Worm (Caenorhabditis elegans) whole organism, late embryonic: ENCODE results near the gene spcs-2.

Experiments used
- ceh-18 ChIP-seq: sonication (generic microtip); optimal IDR thresholded peaks from 2 replicates; lab custom pipeline; 2016; ENCODE audit warnings: missing genetic modification characterization, missing compliant biosample characterization
- ceh-19 ChIP-seq: fragments of 200-800 bp; sonication (Bioruptor generic); optimal IDR thresholded peaks from 2 replicates; lab custom pipeline; 2018; ENCODE audit warnings: mild to moderate bottlenecking, missing genetic modification characterization, missing compliant biosample characterization
- ceh-2 ChIP-seq: sonication (generic microtip); optimal IDR thresholded peaks from 2 replicates; lab custom pipeline; 2016; ENCODE audit warnings: missing genotype, missing genetic modification characterization, missing compliant biosample characterization
- ceh-31 ChIP-seq: sonication (generic microtip); optimal IDR thresholded peaks from 2 replicates; lab custom pipeline; 2016; ENCODE audit warnings: missing genetic modification characterization, missing compliant biosample characterization
- ceh-34 ChIP-seq: sonication (generic microtip); optimal IDR thresholded peaks from 2 replicates; lab custom pipeline; 2016; ENCODE audit warnings: mild to moderate bottlenecking, missing genetic modification characterization, missing compliant biosample characterization
- che-1 ChIP-seq: sonication (generic microtip); optimal IDR thresholded peaks from 2 replicates; lab custom pipeline; 2016; ENCODE audit warnings: mild to moderate bottlenecking, missing genetic modification characterization, missing compliant biosample characterization
- dve-1 ChIP-seq: sonication (generic microtip); optimal IDR thresholded peaks from 2 replicates; lab custom pipeline; 2017; ENCODE audit warnings: antibody characterized with exemption, mild to moderate bottlenecking, missing genetic modification characterization, missing compliant biosample characterization
- ets-4 ChIP-seq: sonication (generic microtip); optimal IDR thresholded peaks from 2 replicates; lab custom pipeline; 2016; ENCODE audit warnings: missing genetic modification characterization, missing compliant biosample characterization
- nfya-1 ChIP-seq: sonication (generic microtip); optimal IDR thresholded peaks from 2 replicates; lab custom pipeline; 2017; ENCODE audit warnings: missing genetic modification characterization, mild to moderate bottlenecking, missing compliant biosample characterization, antibody characterized with exemption, moderate library complexity
- pat-9 ChIP-seq: fragments of 200-800 bp; sonication (Bioruptor generic); optimal IDR thresholded peaks from 2 replicates; lab custom pipeline; 2018; ENCODE audit warnings: mild to moderate bottlenecking, missing genetic modification characterization, moderate library complexity, missing compliant biosample characterization
- pax-1 ChIP-seq: fragments of 150-350 bp; optimal IDR thresholded peaks from 2 replicates; lab custom pipeline; 2014; ENCODE audit warnings: missing biosample characterization, missing genetic modification characterization
- sox-2 ChIP-seq: fragments of 200-800 bp; sonication (Bioruptor generic); IDR thresholded peaks from 2 replicates; pipeline ENCODE4 v1.3.6; 2022; ENCODE audit warnings: missing genetic modification reagents, missing genetic modification characterization, missing compliant biosample characterization
- tbx-2 ChIP-seq: sonication (generic microtip); optimal IDR thresholded peaks from 2 replicates; lab custom pipeline; 2016; ENCODE audit warnings: missing genetic modification characterization, missing compliant biosample characterization
- unc-42 ChIP-seq: sonication (generic microtip); optimal IDR thresholded peaks from 2 replicates; lab custom pipeline; 2016; ENCODE audit warnings: missing genotype, missing genetic modification characterization, missing compliant biosample characterization
- unc-55 ChIP-seq: sonication (generic microtip); optimal IDR thresholded peaks from 2 replicates; lab custom pipeline; 2017; ENCODE audit warnings: missing biosample characterization, missing genetic modification reagents, missing genetic modification characterization

The spcs-2 gene

DNA sequence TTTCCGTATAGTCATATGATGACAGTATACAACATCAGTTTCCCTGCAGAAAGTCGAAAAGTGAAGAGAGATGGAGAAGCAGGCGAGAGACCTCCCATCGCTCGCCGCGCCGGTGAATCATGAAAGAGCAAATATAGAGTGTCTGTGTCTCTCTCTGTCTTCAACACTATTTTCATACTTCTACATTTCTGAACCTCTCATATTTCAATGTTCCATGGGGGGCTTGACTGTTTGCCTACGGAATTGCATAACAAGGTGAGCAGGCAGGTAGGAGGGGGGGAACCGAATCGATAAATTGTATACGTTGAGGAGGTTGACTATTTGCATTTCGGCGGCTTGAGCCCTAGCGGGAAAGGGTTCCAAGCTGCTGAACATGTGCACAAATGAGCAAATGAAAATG is 45.1 kb downstream of the spcs-2 start:
- no peak for TF ChIP-seq che-1 (tag; lab: Kevin White, UChicago)
- no peak for TF ChIP-seq dve-1 (tag; lab: Kevin White, UChicago)
- peak; percentile 75 for TF ChIP-seq ceh-34
- TF ChIP-seq pat-9 (tag; lab: Kevin White, UChicago): no peak
- no peak for TF ChIP-seq sox-2
- peak; percentile 53 for TF ChIP-seq ceh-2 (tag; lab: Kevin White, UChicago)
- peak; percentile 40 for TF ChIP-seq tbx-2 (tag; lab: Kevin White, UChicago)
- TF ChIP-seq pax-1 (tag; lab: Kevin White, UChicago): peak; percentile 77
- TF ChIP-seq ets-4 (tag; lab: Kevin White, UChicago): peak; percentile 8
- no peak for TF ChIP-seq unc-55 (GFP tag; lab: Kevin White, UChicago)
- peak; percentile 49 for TF ChIP-seq nfya-1 (tag; lab: Kevin White, UChicago)
- no peak for TF ChIP-seq unc-42 (tag; lab: Kevin White, UChicago)
- TF ChIP-seq ceh-19: peak; percentile 54
- no peak for TF ChIP-seq ceh-31

DNA sequence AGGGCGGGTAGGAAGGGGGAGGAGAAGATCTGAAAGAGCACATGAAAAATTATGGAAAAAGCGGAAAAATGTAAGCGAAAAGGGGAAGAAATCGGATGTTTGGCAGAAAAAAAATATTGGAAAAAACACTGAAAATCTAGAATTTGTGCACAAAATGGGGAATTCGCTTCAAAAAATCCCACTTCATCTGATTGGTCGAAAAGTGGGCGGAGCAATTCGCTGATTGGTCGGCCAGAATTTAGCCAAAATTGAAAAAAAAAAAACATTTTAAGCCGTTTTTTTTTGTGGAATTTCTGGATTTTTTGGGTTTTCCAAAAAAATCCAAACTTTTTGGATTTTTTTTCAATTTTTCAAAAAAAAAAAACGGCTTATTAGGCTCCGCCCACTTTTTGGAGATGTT is 46.0 kb downstream of the spcs-2 start:
- TF ChIP-seq nfya-1 (tag; lab: Kevin White, UChicago) (peak; percentile 85), ceh-18 (tag; lab: Kevin White, UChicago) (no peak)
